Worm (Caenorhabditis elegans) whole organism, young adult: ENCODE results near the gene lcmt-1.

Experiments used
- C17E4.6 ChIP-seq: fragments of 200-800 bp; sonication (Bioruptor generic); IDR thresholded peaks from 2 replicates; pipeline ENCODE4 v1.3.6; 2022; ENCODE audit warnings: missing genetic modification reagents, missing genetic modification characterization, missing compliant biosample characterization
- F57A8.1 ChIP-seq: fragments of 200-800 bp; sonication (Bioruptor generic); optimal IDR thresholded peaks from 2 replicates; lab custom pipeline; 2018; ENCODE audit warnings: mild to moderate bottlenecking, missing genetic modification characterization, moderate library complexity, missing compliant biosample characterization
- Y56A3A.18 ChIP-seq: fragments of 200-800 bp; sonication (Bioruptor generic); IDR thresholded peaks from 2 replicates; pipeline ENCODE4 v1.3.6; 2022; ENCODE audit warnings: missing genetic modification reagents, missing genetic modification characterization, missing compliant biosample characterization
- ama-1 ChIP-seq, 3 experiments: fragments of 150-350 bp in 1 of 3; sonication (generic microtip) in 2 of 3; optimal IDR thresholded peaks; 2 replicates each; lab custom pipeline; 2014 to 2018; ENCODE audit warnings: missing biosample characterization in 2 of 3, missing genetic modification characterization in 2 of 3, missing genetic modification reagents in 2 of 3
- aptf-2 ChIP-seq: fragments of 200-800 bp; sonication (Bioruptor generic); conservative IDR thresholded peaks from 2 replicates; pipeline ENCODE4 v1.3.6; 2022; ENCODE audit warnings: missing genetic modification reagents, missing genetic modification characterization, missing compliant biosample characterization
- attf-6 ChIP-seq: fragments of 200-800 bp; sonication (Bioruptor generic); IDR thresholded peaks from 2 replicates; pipeline ENCODE4 v1.3.6; 2022; ENCODE audit warnings: missing genetic modification reagents, missing genetic modification characterization, missing compliant biosample characterization
- efl-1 ChIP-seq: fragments of 150-350 bp; optimal IDR thresholded peaks from 2 replicates; lab custom pipeline; 2014; ENCODE audit warnings: missing biosample characterization, missing genetic modification reagents, missing genetic modification characterization
- hrde-1 ChIP-seq: sonication (generic microtip); optimal IDR thresholded peaks from 2 replicates; lab custom pipeline; 2016; ENCODE audit warnings: missing genetic modification characterization, mild to moderate bottlenecking, missing compliant biosample characterization, moderate library complexity, missing genotype, missing genetic modification reagents, borderline replicate concordance
- lsy-27 ChIP-seq: sonication (generic microtip); optimal IDR thresholded peaks from 2 replicates; lab custom pipeline; 2017; ENCODE audit warnings: missing genetic modification characterization, mild to moderate bottlenecking, missing compliant biosample characterization, antibody characterized with exemption, missing genotype, borderline replicate concordance; ENCODE audit not compliant: insufficient read depth
- madf-10 ChIP-seq: sonication (generic microtip); optimal IDR thresholded peaks from 2 replicates; lab custom pipeline; 2016; ENCODE audit warnings: mild to moderate bottlenecking, missing genetic modification characterization, missing compliant biosample characterization
- nhr-90 ChIP-seq: sonication (generic microtip); optimal IDR thresholded peaks from 2 replicates; lab custom pipeline; 2016; ENCODE audit warnings: missing genotype, mild to moderate bottlenecking, missing genetic modification characterization, missing compliant biosample characterization
- pbrm-1 ChIP-seq: fragments of 200-800 bp; sonication (Bioruptor generic); IDR thresholded peaks from 2 replicates; pipeline ENCODE4 v1.3.6; 2022; ENCODE audit warnings: missing genetic modification reagents, missing genetic modification characterization, missing compliant biosample characterization
- snpc-3.4 ChIP-seq: sonication (generic microtip); optimal IDR thresholded peaks from 2 replicates; lab custom pipeline; 2017; ENCODE audit warnings: missing genetic modification characterization, mild to moderate bottlenecking, missing compliant biosample characterization, antibody characterized with exemption, moderate library complexity, missing genotype, missing genetic modification reagents
- unc-62 ChIP-seq: fragments of 150-350 bp; optimal IDR thresholded peaks from 2 replicates; lab custom pipeline; 2014; ENCODE audit warnings: missing biosample characterization, missing genetic modification reagents, missing genetic modification characterization

- TF ChIP-seq C17E4.6 (no peak), F57A8.1 (no peak), efl-1 (GFP tag; lab: Kevin White, UChicago) (no peak), lsy-27 (no peak), snpc-3.4 (tag; lab: Kevin White, UChicago) (no peak), ama-1 (optimal IDR thresholded peaks at IDR 0.05; lab: Kevin White, UChicago) (no peak), ama-1 (GFP tag; optimal IDR thresholded peaks at IDR 0.05; lab: Kevin White, UChicago) (no peak), nhr-90 (tag; lab: Kevin White, UChicago) (no peak), Y56A3A.18 (GFP tag; lab: Robert Waterston, UW) (no peak), unc-62 (GFP tag; lab: Kevin White, UChicago) (no peak), aptf-2 (no peak), pbrm-1 (no peak), attf-6 (no peak), madf-10 (no peak), hrde-1 (tag; lab: Kevin White, UChicago) (no peak)
These were observed 36.5 kb downstream of the lcmt-1 start, which contains the start of gene B0284.3 for ce11 chrIII:4379717-4380116.
